Fruit fly (Drosophila melanogaster) whole organism, embryonic: ENCODE measurements around the gene drongo.
A peak's percentile ranks its signal among the peaks of the same experiment; 100 is the strongest.

Experiments
- Bdp1 ChIP-seq: fragments of 200-800 bp; sonication (Bioruptor generic); optimal IDR thresholded peaks from 3 replicates; lab custom pipeline; 2016; ENCODE audit warnings: missing biosample characterization, missing genetic modification characterization
- CG10209 ChIP-seq: fragments of 200-800 bp; sonication (Bioruptor generic); optimal IDR thresholded peaks from 3 replicates; lab custom pipeline; 2017; ENCODE audit warnings: missing biosample characterization, mild to moderate bottlenecking, missing genetic modification characterization, missing genetic modification reagents
- CG10274 ChIP-seq: fragments of 200-800 bp; sonication (Bioruptor generic); optimal IDR thresholded peaks from 3 replicates; lab custom pipeline; 2017; ENCODE audit warnings: missing biosample characterization, mild to moderate bottlenecking, missing genetic modification characterization
- CG10321 ChIP-seq: fragments of 200-800 bp; sonication (Bioruptor generic); IDR thresholded peaks from 2 replicates; pipeline ENCODE4 v1.3.6; 2022; ENCODE audit warnings: missing biosample characterization, missing genetic modification characterization
- CG13287 ChIP-seq: fragments of 200-800 bp; sonication (Bioruptor generic); IDR thresholded peaks from 2 replicates; pipeline ENCODE4 v1.3.6; 2022; ENCODE audit warnings: missing biosample characterization, missing genetic modification characterization; ENCODE audit not compliant: partially characterized antibody
- CG17568 ChIP-seq: fragments of 200-800 bp; sonication (Bioruptor generic); optimal IDR thresholded peaks from 2 replicates; lab custom pipeline; 2018; ENCODE audit warnings: missing biosample characterization, mild to moderate bottlenecking, missing genetic modification characterization, moderate library complexity
- CG17612 ChIP-seq: fragments of 200-800 bp; sonication (Bioruptor generic); IDR thresholded peaks from 2 replicates; pipeline ENCODE4 v1.3.6; 2022; ENCODE audit warnings: missing biosample characterization, missing genetic modification characterization
- CG18011 ChIP-seq: fragments of 200-800 bp; sonication (Bioruptor generic); optimal IDR thresholded peaks from 2 replicates; lab custom pipeline; 2017; ENCODE audit warnings: missing biosample characterization, missing genetic modification characterization, mild to moderate bottlenecking, moderate library complexity, missing genotype
- CG2129 ChIP-seq: fragments of 200-800 bp; sonication (Bioruptor generic); IDR thresholded peaks from 2 replicates; pipeline ENCODE4 v1.3.6; 2022; ENCODE audit warnings: missing biosample characterization, missing genetic modification characterization; ENCODE audit not compliant: partially characterized antibody
- CG2875 ChIP-seq: fragments of 200-800 bp; sonication (Bioruptor generic); optimal IDR thresholded peaks from 2 replicates; lab custom pipeline; 2017; ENCODE audit warnings: missing biosample characterization, mild to moderate bottlenecking, missing genetic modification characterization, missing genetic modification reagents
- CG30020 ChIP-seq: fragments of 200-800 bp; optimal IDR thresholded peaks from 2 replicates; lab custom pipeline; 2019; ENCODE audit warnings: missing biosample characterization, mild to moderate bottlenecking, missing genetic modification characterization, moderate library complexity
- CG3281 ChIP-seq: fragments of 200-800 bp; sonication (Bioruptor generic); optimal IDR thresholded peaks from 3 replicates; lab custom pipeline; 2017; ENCODE audit warnings: missing biosample characterization, mild to moderate bottlenecking, missing genetic modification characterization
- CG34376 ChIP-seq: fragments of 200-800 bp; sonication (Bioruptor generic); optimal IDR thresholded peaks from 2 replicates; lab custom pipeline; 2018; ENCODE audit warnings: missing biosample characterization, mild to moderate bottlenecking, missing genetic modification characterization
- CG3726 ChIP-seq: fragments of 200-800 bp; sonication (Bioruptor generic); IDR thresholded peaks from 3 replicates; pipeline ENCODE4, ENCODE4 v1.3.6; 2022; ENCODE audit warnings: missing biosample characterization, missing genetic modification characterization
- CG3995 ChIP-seq: fragments of 200-800 bp; sonication (Bioruptor generic); optimal IDR thresholded peaks from 3 replicates; lab custom pipeline; 2016; ENCODE audit warnings: missing biosample characterization, missing genetic modification characterization
- CG42726 ChIP-seq: fragments of 200-800 bp; sonication (Bioruptor generic); IDR thresholded peaks from 2 replicates; pipeline ENCODE4 v1.3.6; 2022; ENCODE audit warnings: missing biosample characterization, missing genetic modification characterization; ENCODE audit not compliant: partially characterized antibody
- CG4328 ChIP-seq: fragments of 200-800 bp; sonication (Bioruptor generic); optimal IDR thresholded peaks from 3 replicates; lab custom pipeline; 2017; ENCODE audit warnings: missing biosample characterization, missing genetic modification reagents, missing genetic modification characterization
- CG6813 ChIP-seq: fragments of 200-800 bp; sonication (Bioruptor generic); optimal IDR thresholded peaks from 2 replicates; lab custom pipeline; 2017; ENCODE audit warnings: missing biosample characterization, missing genetic modification characterization, mild to moderate bottlenecking, moderate library complexity, missing genetic modification reagents
- CG7987 ChIP-seq: fragments of 200-800 bp; sonication (Bioruptor generic); optimal IDR thresholded peaks from 2 replicates; lab custom pipeline; 2018; ENCODE audit warnings: missing biosample characterization, mild to moderate bottlenecking, missing genetic modification characterization, moderate library complexity
- CG9876 ChIP-seq: fragments of 200-800 bp; sonication (Bioruptor generic); optimal IDR thresholded peaks from 2 replicates; lab custom pipeline; 2016; ENCODE audit warnings: missing biosample characterization, missing genetic modification characterization
- CG9932 ChIP-seq: fragments of 200-800 bp; sonication (Bioruptor generic); IDR thresholded peaks from 2 replicates; pipeline ENCODE4 v1.3.6; 2022; ENCODE audit warnings: missing biosample characterization, missing genetic modification characterization
- Dad ChIP-seq: fragments of 200-800 bp; sonication (Bioruptor generic); optimal IDR thresholded peaks from 3 replicates; lab custom pipeline; 2016; ENCODE audit warnings: missing biosample characterization, missing genetic modification characterization
- Dip3 ChIP-seq: fragments of 200-800 bp; sonication (Bioruptor generic); optimal IDR thresholded peaks from 3 replicates; lab custom pipeline; 2016; ENCODE audit warnings: missing biosample characterization, missing genetic modification characterization
- Doc2 ChIP-seq: fragments of 200-800 bp; sonication (Bioruptor generic); IDR thresholded peaks from 2 replicates; pipeline ENCODE4 v1.3.6; 2022; ENCODE audit warnings: missing biosample characterization, missing genetic modification characterization
- ERR ChIP-seq: fragments of 200-800 bp; sonication (Bioruptor generic); optimal IDR thresholded peaks from 2 replicates; lab custom pipeline; 2016; ENCODE audit warnings: missing biosample characterization, missing genetic modification characterization
- Fer2 ChIP-seq: fragments of 200-800 bp; sonication (Bioruptor generic); optimal IDR thresholded peaks from 2 replicates; lab custom pipeline; 2018; ENCODE audit warnings: missing biosample characterization, mild to moderate bottlenecking, missing genetic modification characterization, moderate library complexity
- Fer3 ChIP-seq: fragments of 200-800 bp; sonication (Bioruptor generic); optimal IDR thresholded peaks from 2 replicates; lab custom pipeline; 2018; ENCODE audit warnings: missing biosample characterization, mild to moderate bottlenecking, missing genetic modification characterization, moderate library complexity
- HLH4C ChIP-seq: fragments of 200-800 bp; sonication (Bioruptor generic); IDR thresholded peaks from 3 replicates; pipeline ENCODE4 v1.3.6; 2022; ENCODE audit warnings: missing biosample characterization, missing genetic modification characterization; ENCODE audit not compliant: partially characterized antibody
- Hmx ChIP-seq: fragments of 200-800 bp; sonication (Bioruptor generic); optimal IDR thresholded peaks from 2 replicates; lab custom pipeline; 2016; ENCODE audit warnings: missing biosample characterization, missing genetic modification characterization
- MESR4 ChIP-seq: fragments of 200-800 bp; sonication (Bioruptor generic); optimal IDR thresholded peaks from 2 replicates; lab custom pipeline; 2018; ENCODE audit warnings: missing biosample characterization, mild to moderate bottlenecking, missing genetic modification characterization, moderate library complexity
- Mes4 ChIP-seq: fragments of 200-800 bp; sonication (Bioruptor generic); optimal IDR thresholded peaks from 2 replicates; lab custom pipeline; 2016; ENCODE audit warnings: missing biosample characterization, missing genetic modification characterization
- Mrtf ChIP-seq: fragments of 200-800 bp; sonication (Bioruptor generic); IDR thresholded peaks from 3 replicates; pipeline ENCODE4 v1.3.6; 2022; ENCODE audit warnings: missing biosample characterization, missing genetic modification characterization
- Nf-YA ChIP-seq: fragments of 200-800 bp; sonication (Bioruptor generic); IDR thresholded peaks from 2 replicates; pipeline ENCODE4 v1.3.6; 2022; ENCODE audit warnings: missing biosample characterization, missing genetic modification characterization
- Rx ChIP-seq: fragments of 200-800 bp; sonication (Bioruptor generic); IDR thresholded peaks from 2 replicates; pipeline ENCODE4 v1.3.6; 2022; ENCODE audit warnings: missing biosample characterization, missing genetic modification characterization
- Side ChIP-seq: fragments of 200-800 bp; sonication (Bioruptor generic); optimal IDR thresholded peaks from 2 replicates; lab custom pipeline; 2016; ENCODE audit warnings: missing biosample characterization, missing genetic modification characterization
- Six4 ChIP-seq: fragments of 200-800 bp; sonication (Bioruptor generic); optimal IDR thresholded peaks from 2 replicates; lab custom pipeline; 2016; ENCODE audit warnings: missing biosample characterization, missing genetic modification characterization
- Trl ChIP-seq, 3 experiments: fragments of >200 bp in 2 of 3; fragments of 200-800 bp in 1 of 3; sonication (Bioruptor generic) in 1 of 3; optimal IDR thresholded peaks; 2 replicates in 1 of 3; 3 replicates in 2 of 3; lab custom pipeline; 2016 to 2017; ENCODE audit warnings: missing biosample characterization in 1 of 3, missing genetic modification characterization in 1 of 3
- ase ChIP-seq: fragments of 200-800 bp; sonication (Bioruptor generic); IDR thresholded peaks from 3 replicates; pipeline ENCODE4 v1.3.6; 2022; ENCODE audit warnings: missing biosample characterization, missing genetic modification characterization
- chif ChIP-seq, 2 experiments: fragments of 200-800 bp; sonication (Bioruptor generic); optimal IDR thresholded peaks; 3 replicates each; lab custom pipeline; 2016; ENCODE audit warnings: missing biosample characterization in 2 of 2, missing genetic modification characterization in 2 of 2
- chn ChIP-seq: fragments of 200-800 bp; sonication (Bioruptor generic); optimal IDR thresholded peaks from 2 replicates; lab custom pipeline; 2016; ENCODE audit warnings: missing biosample characterization, missing genetic modification characterization
- crp ChIP-seq, 2 experiments: fragments of 200-800 bp; sonication (Bioruptor generic); optimal IDR thresholded peaks; 2 replicates in 1 of 2; 3 replicates in 1 of 2; lab custom pipeline; 2017; ENCODE audit warnings: missing biosample characterization in 2 of 2, missing genetic modification characterization in 2 of 2, mild to moderate bottlenecking in 1 of 2, moderate library complexity in 1 of 2
- emc ChIP-seq: fragments of 200-800 bp; sonication (Bioruptor generic); optimal IDR thresholded peaks from 2 replicates; lab custom pipeline; 2016; ENCODE audit warnings: missing biosample characterization, missing genetic modification characterization
- eve ChIP-seq, 2 experiments: fragments of >200 bp; optimal IDR thresholded peaks; 2 replicates each; lab custom pipeline; 2017; ENCODE audit warnings: missing biosample characterization in 2 of 2, missing genetic modification characterization in 2 of 2
- fd3F ChIP-seq: fragments of 200-800 bp; sonication (Bioruptor generic); optimal IDR thresholded peaks from 2 replicates; lab custom pipeline; 2018; ENCODE audit warnings: missing biosample characterization, mild to moderate bottlenecking, missing genetic modification characterization, moderate library complexity
- gfzf ChIP-seq: fragments of 200-800 bp; sonication (Bioruptor generic); optimal IDR thresholded peaks from 2 replicates; lab custom pipeline; 2016; ENCODE audit warnings: missing biosample characterization, mild to moderate bottlenecking, missing genetic modification characterization, moderate library complexity
- ham ChIP-seq: fragments of 200-800 bp; sonication (Bioruptor generic); IDR thresholded peaks from 2 replicates; pipeline ENCODE4 v1.3.6; 2022; ENCODE audit warnings: missing biosample characterization, missing genetic modification characterization
- jumu ChIP-seq: fragments of 200-800 bp; sonication (Bioruptor generic); optimal IDR thresholded peaks from 3 replicates; lab custom pipeline; 2016; ENCODE audit warnings: missing biosample characterization, missing genetic modification characterization
- lilli ChIP-seq: fragments of 200-800 bp; sonication (Bioruptor generic); optimal IDR thresholded peaks from 3 replicates; lab custom pipeline; 2016; ENCODE audit warnings: missing biosample characterization, missing genetic modification characterization
- lov ChIP-seq, 2 experiments: fragments of 200-800 bp in 1 of 2; fragments of >200 bp in 1 of 2; sonication (Bioruptor generic) in 1 of 2; IDR thresholded peaks in 1 of 2; optimal IDR thresholded peaks in 1 of 2; 2 replicates in 1 of 2; 3 replicates in 1 of 2; pipeline versions ENCODE4 v1.3.6 to Lab custom; 2017 to 2022; ENCODE audit warnings: missing biosample characterization in 1 of 2, missing genetic modification characterization in 1 of 2
- nom ChIP-seq: fragments of 200-800 bp; sonication (Bioruptor generic); optimal IDR thresholded peaks from 2 replicates; lab custom pipeline; 2017; ENCODE audit warnings: missing biosample characterization, missing genetic modification characterization, mild to moderate bottlenecking, moderate library complexity, missing genetic modification reagents
- sd ChIP-seq: fragments of 200-800 bp; sonication (Bioruptor generic); optimal IDR thresholded peaks from 3 replicates; lab custom pipeline; 2018; ENCODE audit warnings: missing biosample characterization, mild to moderate bottlenecking, missing genetic modification characterization, moderate library complexity

The drongo gene

dm6 chr2L:865851-866250 is 15.0 kb upstream of the drongo start (continued):
- peak; percentile 94 for TF ChIP-seq Dad (GFP tag; lab: Kevin White, UChicago)
- TF ChIP-seq CG10274: peak; percentile 88
- TF ChIP-seq Rx (GFP tag; lab: Robert Waterston, UW): peak; percentile 96
- peak; percentile 92 for TF ChIP-seq Nf-YA (GFP tag; lab: Robert Waterston, UW)
- TF ChIP-seq Fer2: peak; percentile 88
- peak; percentile 87 for TF ChIP-seq CG4328 (GFP tag; lab: Kevin White, UChicago)
- TF ChIP-seq jumu (GFP tag; lab: Kevin White, UChicago): peak; percentile 95
- TF ChIP-seq CG9932 (GFP tag; lab: Robert Waterston, UW): peak; percentile 95
- TF ChIP-seq CG17612: peak; percentile 91
- peak; percentile 86 for TF ChIP-seq Bdp1 (GFP tag; lab: Kevin White, UChicago)
- no peak for TF ChIP-seq Trl (optimal IDR thresholded peaks at IDR 0.05; lab: Kevin White, UChicago)
- TF ChIP-seq Trl (GFP tag; optimal IDR thresholded peaks at IDR 0.05; lab: Kevin White, UChicago): peak; percentile 96
- TF ChIP-seq lov (optimal IDR thresholded peaks at IDR 0.05; lab: Kevin White, UChicago): no peak
- TF ChIP-seq lov (GFP tag; IDR thresholded peaks at IDR 0.05; lab: Robert Waterston, UW): peak; percentile 97
- TF ChIP-seq Hmx: peak; percentile 92
- TF ChIP-seq CG9876: peak; percentile 86
- no peak for TF ChIP-seq HLH4C (GFP tag; lab: Robert Waterston, UW)
- TF ChIP-seq CG17568 (GFP tag; lab: Kevin White, UChicago): peak; percentile 95
- TF ChIP-seq ERR (GFP tag; lab: Kevin White, UChicago): peak; percentile 94
- no peak for TF ChIP-seq CG42726 (GFP tag; lab: Robert Waterston, UW)
- peak; percentile 15 for TF ChIP-seq gfzf (GFP tag; lab: Kevin White, UChicago)
- no peak for TF ChIP-seq CG13287
- peak; percentile 72 for TF ChIP-seq CG30020 (tag; lab: Kevin White, UChicago)
- TF ChIP-seq Six4 (GFP tag; lab: Kevin White, UChicago): peak; percentile 94
- peak; percentile 97 for TF ChIP-seq chn
- TF ChIP-seq Mes4 (GFP tag; lab: Kevin White, UChicago): peak; percentile 92
- TF ChIP-seq Side (GFP tag; lab: Kevin White, UChicago): peak; percentile 97
- TF ChIP-seq Dip3 (GFP tag; lab: Kevin White, UChicago): peak; percentile 96
- TF ChIP-seq emc (GFP tag; lab: Kevin White, UChicago): peak; percentile 86
- TF ChIP-seq CG2875 (GFP tag; lab: Kevin White, UChicago): peak; percentile 93
- TF ChIP-seq eve (GFP tag; optimal IDR thresholded peaks at IDR 0.05; lab: Kevin White, UChicago): peak in 1 of 2 experiments; percentile 85
- TF ChIP-seq MESR4: peak; percentile 62
- TF ChIP-seq CG2129 (GFP tag; lab: Robert Waterston, UW): no peak
- peak; percentile 92 for TF ChIP-seq CG7987 (GFP tag; lab: Kevin White, UChicago)
- TF ChIP-seq CG3281 (GFP tag; lab: Kevin White, UChicago): peak; percentile 95
- TF ChIP-seq CG18011: peak; percentile 71
- TF ChIP-seq lilli (GFP tag; lab: Kevin White, UChicago): peak; percentile 98
- TF ChIP-seq Fer3: peak; percentile 96
- peak; percentile 95 for TF ChIP-seq CG10209 (GFP tag; lab: Kevin White, UChicago)
- peak; percentile 93 for TF ChIP-seq fd3F
- peak; percentile 100 for TF ChIP-seq sd (tag; lab: Kevin White, UChicago)

dm6 chr2L:859897-860296 is 9.0 kb upstream of the drongo start, which contains the start of gene CG13950:
Gene CG13950 (plus strand): TSS chr2L:860197.
- no peak for TF ChIP-seq CG6813 (GFP tag; lab: Kevin White, UChicago)
- no peak for TF ChIP-seq crp (GFP tag; optimal IDR thresholded peaks at IDR 0.05; lab: Kevin White, UChicago)
- TF ChIP-seq Mrtf (GFP tag; lab: Robert Waterston, UW): no peak
- TF ChIP-seq CG42726 (GFP tag; lab: Robert Waterston, UW): no peak
- TF ChIP-seq ham: no peak
- no peak for TF ChIP-seq CG3726 (GFP tag; lab: Robert Waterston, UW)
- TF ChIP-seq CG34376: no peak
- no peak for TF ChIP-seq ase (GFP tag; lab: Robert Waterston, UW)
- no peak for TF ChIP-seq nom (GFP tag; lab: Kevin White, UChicago)
- no peak for TF ChIP-seq CG10321 (GFP tag; lab: Robert Waterston, UW)
- TF ChIP-seq CG3995 (GFP tag; lab: Kevin White, UChicago): no peak
- no peak for TF ChIP-seq chif (GFP tag; optimal IDR thresholded peaks at IDR 0.05; lab: Kevin White, UChicago)
- no peak for TF ChIP-seq Doc2
